Fruit fly (Drosophila melanogaster): Measurements from ENCODE around the gene CG9286.

Gene CG9286

DNA sequence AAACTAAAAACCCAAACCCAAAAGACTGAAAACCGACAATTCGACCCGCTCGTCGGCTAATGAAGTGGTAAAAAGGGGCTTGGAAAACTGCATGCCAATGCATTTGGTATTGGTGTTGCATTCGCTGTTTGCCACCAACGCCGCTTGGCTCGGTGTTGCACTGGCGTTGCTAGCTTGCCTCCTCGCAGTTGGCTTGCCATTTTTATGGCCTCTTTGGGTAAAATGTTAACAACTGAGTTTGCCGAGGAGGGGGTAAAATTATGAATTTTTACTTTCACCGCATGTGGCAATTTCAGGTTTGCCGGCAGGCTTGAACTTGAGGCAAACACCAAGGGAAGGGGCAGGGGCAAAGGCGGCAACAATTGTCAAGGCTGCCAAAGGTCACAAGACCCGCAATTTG, 7.9 kb downstream of the CG9286 start:
- TF ChIP-seq CG14711 (tag; optimal IDR thresholded peaks at IDR 0.05), result no peak
- TF ChIP-seq bab1 (GFP tag; optimal IDR thresholded peaks at IDR 0.05), result no peak
- no peak for TF ChIP-seq CG5204 (GFP tag; optimal IDR thresholded peaks at IDR 0.05)
- no peak for TF ChIP-seq CG1620 (GFP tag; optimal IDR thresholded peaks at IDR 0.05)
- no peak for TF ChIP-seq cnc (optimal IDR thresholded peaks at IDR 0.05)
- TF ChIP-seq CG7101 (tag; optimal IDR thresholded peaks at IDR 0.05), result no peak
- TF ChIP-seq tj (GFP tag; optimal IDR thresholded peaks at IDR 0.05), result no peak
- TF ChIP-seq Hr96 (GFP tag; optimal IDR thresholded peaks at IDR 0.05), result no peak
- no peak for TF ChIP-seq CG12768 (GFP tag; optimal IDR thresholded peaks at IDR 0.05)
- TF ChIP-seq Mnt (GFP tag; optimal IDR thresholded peaks at IDR 0.05), result no peak
- no peak for TF ChIP-seq pad (GFP tag; optimal IDR thresholded peaks at IDR 0.05)
- no peak for TF ChIP-seq CG11617 (GFP tag; optimal IDR thresholded peaks at IDR 0.05)
- no peak for TF ChIP-seq Crg-1 (GFP tag; optimal IDR thresholded peaks at IDR 0.05)
- TF ChIP-seq cic (GFP tag; optimal IDR thresholded peaks at IDR 0.05), result no peak
- TF ChIP-seq CG33017 (tag; optimal IDR thresholded peaks at IDR 0.05), result no peak
- TF ChIP-seq CG7045 (GFP tag; optimal IDR thresholded peaks at IDR 0.05), result no peak
- TF ChIP-seq toe (GFP tag; optimal IDR thresholded peaks at IDR 0.05), result no peak
- TF ChIP-seq ovo (GFP tag; optimal IDR thresholded peaks at IDR 0.05), result no peak

DNA sequence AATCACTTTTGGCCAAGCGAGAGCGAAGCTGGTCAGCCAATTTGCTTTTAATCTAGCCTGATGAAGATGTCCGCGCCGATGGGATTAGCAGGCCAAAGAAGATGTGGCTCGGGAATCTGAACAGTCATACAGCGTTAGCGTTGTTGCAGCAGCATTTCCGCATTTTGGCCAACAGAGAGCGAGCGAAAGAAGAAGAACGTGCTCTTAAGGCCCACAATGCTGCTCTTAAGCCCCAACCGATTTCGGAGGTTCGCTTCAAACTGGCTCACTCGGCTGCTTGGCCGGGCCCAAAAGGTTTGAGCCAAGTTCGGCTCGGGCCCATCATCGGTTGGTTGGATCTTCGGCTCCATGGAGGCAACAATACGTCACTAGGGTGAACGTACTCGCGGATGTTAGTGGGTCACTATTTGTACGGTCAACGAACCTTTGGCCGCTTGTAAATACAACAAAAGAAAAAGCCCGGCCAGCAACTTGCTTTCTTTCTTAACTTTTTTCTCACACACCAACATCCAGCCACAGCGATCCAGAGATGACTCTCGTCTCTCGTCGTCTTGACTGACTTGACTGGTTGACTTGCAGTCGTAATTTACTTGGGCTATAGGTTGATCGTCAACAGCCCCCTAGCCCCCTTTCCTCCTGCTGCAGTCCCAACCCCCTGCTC, 9.0 kb downstream of the CG9286 start:
- no peak for TF ChIP-seq CG1620 (GFP tag; optimal IDR thresholded peaks at IDR 0.05)
- no peak for TF ChIP-seq CG7045 (GFP tag; optimal IDR thresholded peaks at IDR 0.05)
- TF ChIP-seq pad (GFP tag; optimal IDR thresholded peaks at IDR 0.05), result no peak
- TF ChIP-seq CG12768 (GFP tag; optimal IDR thresholded peaks at IDR 0.05), result no peak
- TF ChIP-seq Clk (GFP tag; optimal IDR thresholded peaks at IDR 0.05), result no peak
- no peak for TF ChIP-seq Mnt (GFP tag; optimal IDR thresholded peaks at IDR 0.05)
- TF ChIP-seq CG5204 (GFP tag; optimal IDR thresholded peaks at IDR 0.05), result no peak
- TF ChIP-seq CG14711 (tag; optimal IDR thresholded peaks at IDR 0.05), result no peak
- no peak for TF ChIP-seq CG7101 (tag; optimal IDR thresholded peaks at IDR 0.05)
- no peak for TF ChIP-seq cnc (optimal IDR thresholded peaks at IDR 0.05)
- no peak for TF ChIP-seq cic (GFP tag; optimal IDR thresholded peaks at IDR 0.05)
- TF ChIP-seq Crg-1 (GFP tag; optimal IDR thresholded peaks at IDR 0.05), result no peak
- no peak for TF ChIP-seq ovo (GFP tag; optimal IDR thresholded peaks at IDR 0.05)
- no peak for TF ChIP-seq CG33017 (tag; optimal IDR thresholded peaks at IDR 0.05)
- no peak for TF ChIP-seq tj (GFP tag; optimal IDR thresholded peaks at IDR 0.05)

DNA sequence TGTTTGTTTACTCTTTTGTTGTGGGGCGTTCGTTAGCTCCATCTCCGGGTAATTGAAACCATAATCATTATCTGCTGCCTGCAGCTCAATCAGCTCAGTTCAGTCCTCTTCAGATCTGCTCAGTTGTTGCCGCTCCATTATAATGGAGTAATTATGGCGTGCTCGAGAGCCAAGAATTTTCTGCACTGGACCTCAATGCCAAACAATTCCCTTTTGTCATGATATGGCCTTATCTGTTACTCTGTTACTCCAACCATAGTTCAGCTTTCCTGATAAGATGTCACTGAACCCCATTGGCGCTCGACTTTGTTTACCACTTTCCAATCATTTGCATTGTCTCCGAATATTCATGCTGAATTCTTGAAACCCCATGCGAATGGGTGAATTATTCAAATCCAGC, 10.1 kb downstream of the CG9286 start:
- TF ChIP-seq bab1 (GFP tag; optimal IDR thresholded peaks at IDR 0.05), result no peak

DNA sequence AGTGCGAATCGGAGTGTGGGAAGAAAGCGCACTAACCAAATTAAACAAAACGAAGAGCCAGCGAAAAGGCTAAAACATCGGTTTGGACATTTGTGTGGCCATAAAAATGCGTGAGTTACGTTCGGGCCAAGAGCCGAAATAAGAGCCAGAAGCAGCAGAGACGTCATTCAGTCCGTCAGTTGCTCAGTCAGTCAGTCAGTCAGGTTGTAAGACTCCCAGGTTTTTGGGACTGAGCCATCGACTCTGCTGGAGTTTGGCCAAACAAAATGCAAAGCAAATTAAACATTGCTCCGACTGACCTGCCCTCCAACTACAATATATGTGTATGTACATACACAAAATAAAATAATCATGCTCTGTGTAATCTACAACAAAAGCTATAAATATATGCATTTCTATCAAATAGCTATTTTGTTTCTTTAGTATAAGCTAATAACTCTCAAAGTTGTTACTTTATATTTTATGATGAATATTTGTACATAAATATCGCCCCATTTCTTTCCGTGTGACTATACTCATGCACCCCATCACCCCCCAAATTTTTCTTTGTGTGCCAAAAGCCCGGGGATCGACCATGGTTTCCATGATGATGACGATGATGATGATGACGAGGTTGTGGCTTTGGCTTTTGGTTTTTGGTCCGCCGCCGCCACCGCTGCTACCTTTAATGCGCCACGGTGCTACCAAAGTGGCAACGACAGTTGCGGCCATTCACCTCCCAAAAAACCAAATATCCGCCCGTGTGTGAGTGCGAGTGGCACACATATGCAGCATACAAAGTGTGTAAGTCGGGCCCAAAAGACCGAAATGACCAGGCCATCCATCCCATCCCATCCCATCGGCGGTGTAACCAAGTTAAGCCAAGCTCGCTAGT, 12.6 kb downstream of the CG9286 start:
- TF ChIP-seq Hr96 (GFP tag; optimal IDR thresholded peaks at IDR 0.05), result no peak
- TF ChIP-seq CG7045 (GFP tag; optimal IDR thresholded peaks at IDR 0.05), result no peak
- TF ChIP-seq Clk (GFP tag; optimal IDR thresholded peaks at IDR 0.05), result no peak
- no peak for TF ChIP-seq CG11617 (GFP tag; optimal IDR thresholded peaks at IDR 0.05)
- TF ChIP-seq ovo (GFP tag; optimal IDR thresholded peaks at IDR 0.05), result no peak

DNA sequence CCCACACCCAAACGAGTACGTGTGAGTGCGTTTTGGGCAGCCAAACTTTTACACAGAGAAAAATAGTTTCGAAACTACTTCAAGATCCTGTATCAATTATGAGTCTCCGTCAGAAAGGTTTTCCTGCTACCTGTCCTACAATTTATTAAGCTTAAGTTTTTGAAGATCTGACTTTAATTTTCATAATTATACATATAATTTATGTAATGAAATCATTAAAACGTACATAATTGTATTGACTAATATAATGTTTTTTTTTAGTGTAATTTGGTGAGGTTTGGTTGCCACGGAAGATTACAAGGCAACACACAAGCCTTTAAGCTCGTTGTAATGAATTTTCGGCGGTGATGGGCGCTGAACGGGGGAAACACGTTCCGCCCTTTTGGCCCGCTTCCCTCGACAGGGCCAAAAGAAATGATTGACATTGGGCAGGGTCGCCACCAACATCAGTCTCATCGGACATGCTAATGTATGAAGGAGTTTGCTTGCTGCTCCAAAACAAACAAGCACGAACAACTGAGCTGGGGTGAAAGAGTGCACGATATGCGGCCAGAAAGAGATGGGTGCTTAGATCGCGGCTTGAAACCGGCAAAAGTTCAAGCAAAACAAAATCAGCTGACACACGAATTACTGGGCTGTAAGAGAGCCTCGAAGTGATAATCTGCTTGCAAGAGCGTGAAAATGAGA, 13.4 kb downstream of the CG9286 start:
- TF ChIP-seq CG11617 (GFP tag; optimal IDR thresholded peaks at IDR 0.05) (no peak), cic (GFP tag; optimal IDR thresholded peaks at IDR 0.05) (no peak), toe (GFP tag; optimal IDR thresholded peaks at IDR 0.05) (no peak), CG7045 (GFP tag; optimal IDR thresholded peaks at IDR 0.05) (no peak), CG33017 (tag; optimal IDR thresholded peaks at IDR 0.05) (no peak), CG12768 (GFP tag; optimal IDR thresholded peaks at IDR 0.05) (no peak), CG5204 (GFP tag; optimal IDR thresholded peaks at IDR 0.05) (no peak), CG14711 (tag; optimal IDR thresholded peaks at IDR 0.05) (no peak), Mnt (GFP tag; optimal IDR thresholded peaks at IDR 0.05) (no peak), CG1620 (GFP tag; optimal IDR thresholded peaks at IDR 0.05) (no peak), Hr96 (GFP tag; optimal IDR thresholded peaks at IDR 0.05) (no peak), Crg-1 (GFP tag; optimal IDR thresholded peaks at IDR 0.05) (no peak), bab1 (GFP tag; optimal IDR thresholded peaks at IDR 0.05) (no peak), Clk (GFP tag; optimal IDR thresholded peaks at IDR 0.05) (no peak)

DNA sequence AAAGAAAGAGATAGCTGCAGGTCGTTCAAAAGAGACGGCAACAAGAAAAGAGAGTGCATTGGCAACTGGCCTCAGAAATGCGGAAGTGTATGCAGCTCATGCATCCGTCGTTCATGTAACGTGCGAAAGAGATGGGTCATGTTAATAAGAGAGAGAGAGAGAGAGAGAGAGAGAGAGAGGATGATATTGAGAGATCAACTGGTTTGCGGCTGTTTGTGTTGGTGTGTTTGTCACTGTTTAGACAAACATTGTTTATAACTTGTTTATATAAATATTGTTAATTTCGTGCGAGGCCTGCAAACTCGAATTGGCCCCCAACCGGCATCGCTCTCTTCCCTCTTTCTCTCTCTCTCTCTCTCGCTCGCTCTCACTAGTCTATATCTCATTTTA, 13.9 kb downstream of the CG9286 start:
- TF ChIP-seq CG12768 (GFP tag; optimal IDR thresholded peaks at IDR 0.05) (peak; percentile 25), CG7101 (tag; optimal IDR thresholded peaks at IDR 0.05) (no peak)

DNA sequence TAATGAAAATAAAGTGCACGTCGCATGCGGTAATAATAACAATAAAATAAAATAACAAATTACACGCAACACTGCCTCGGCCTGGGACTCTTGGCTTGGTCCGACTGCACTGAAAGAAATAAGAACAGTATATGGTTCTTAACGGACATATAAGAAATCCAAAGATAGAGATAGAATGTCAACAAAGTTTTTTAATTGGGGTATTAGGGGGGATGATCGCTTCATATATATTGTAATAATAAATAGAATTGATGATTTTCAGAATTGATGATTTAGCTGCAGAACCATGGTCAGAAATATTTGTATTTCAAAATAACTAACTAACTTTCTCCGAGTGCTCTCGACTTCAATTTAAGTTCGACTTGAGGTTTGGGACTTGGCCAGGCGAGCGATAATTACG, 15.3 kb downstream of the CG9286 start:
- TF ChIP-seq pad (GFP tag; optimal IDR thresholded peaks at IDR 0.05), result no peak
- TF ChIP-seq CG7101 (tag; optimal IDR thresholded peaks at IDR 0.05), result no peak
- no peak for TF ChIP-seq CG11617 (GFP tag; optimal IDR thresholded peaks at IDR 0.05)
- TF ChIP-seq Clk (GFP tag; optimal IDR thresholded peaks at IDR 0.05), result no peak
- TF ChIP-seq toe (GFP tag; optimal IDR thresholded peaks at IDR 0.05), result no peak
- no peak for TF ChIP-seq CG1620 (GFP tag; optimal IDR thresholded peaks at IDR 0.05)
- no peak for TF ChIP-seq CG12768 (GFP tag; optimal IDR thresholded peaks at IDR 0.05)
- TF ChIP-seq ovo (GFP tag; optimal IDR thresholded peaks at IDR 0.05), result no peak
- TF ChIP-seq Mnt (GFP tag; optimal IDR thresholded peaks at IDR 0.05), result no peak
- no peak for TF ChIP-seq Hr96 (GFP tag; optimal IDR thresholded peaks at IDR 0.05)
- no peak for TF ChIP-seq kay (GFP tag; ENCODE audit: borderline replicate concordance)
- TF ChIP-seq Crg-1 (GFP tag; optimal IDR thresholded peaks at IDR 0.05), result no peak
- TF ChIP-seq CG14711 (tag; optimal IDR thresholded peaks at IDR 0.05), result no peak
- no peak for TF ChIP-seq bab1 (GFP tag; optimal IDR thresholded peaks at IDR 0.05)
